Worm (Caenorhabditis elegans) whole organism, late embryonic: ENCODE results near the gene bnc-1.
A peak's percentile ranks its signal among the peaks of the same experiment; 100 is the strongest.

Experiments used
- K09A11.1 ChIP-seq: sonication (generic microtip); optimal IDR thresholded peaks from 2 replicates; lab custom pipeline; 2017; ENCODE audit warnings: antibody characterized with exemption, mild to moderate bottlenecking, missing genetic modification characterization, missing compliant biosample characterization; ENCODE audit not compliant: insufficient read depth
- T23F11.4 ChIP-seq: fragments of 200-800 bp; sonication (Bioruptor generic); optimal IDR thresholded peaks from 2 replicates; lab custom pipeline; 2018; ENCODE audit warnings: mild to moderate bottlenecking, missing genetic modification characterization, missing compliant biosample characterization
- ahr-1 ChIP-seq: sonication (generic microtip); optimal IDR thresholded peaks from 2 replicates; lab custom pipeline; 2016; ENCODE audit warnings: missing genetic modification characterization, missing compliant biosample characterization
- ceh-18 ChIP-seq: sonication (generic microtip); optimal IDR thresholded peaks from 2 replicates; lab custom pipeline; 2016; ENCODE audit warnings: missing genetic modification characterization, missing compliant biosample characterization
- ceh-19 ChIP-seq: fragments of 200-800 bp; sonication (Bioruptor generic); optimal IDR thresholded peaks from 2 replicates; lab custom pipeline; 2018; ENCODE audit warnings: mild to moderate bottlenecking, missing genetic modification characterization, missing compliant biosample characterization
- ceh-30 ChIP-seq: fragments of 150-350 bp; optimal IDR thresholded peaks from 2 replicates; lab custom pipeline; 2014; ENCODE audit warnings: missing biosample characterization, missing genetic modification characterization
- ceh-31 ChIP-seq: sonication (generic microtip); optimal IDR thresholded peaks from 2 replicates; lab custom pipeline; 2016; ENCODE audit warnings: missing genetic modification characterization, missing compliant biosample characterization
- ceh-6 ChIP-seq: fragments of 200-800 bp; sonication (Bioruptor generic); optimal IDR thresholded peaks from 2 replicates; lab custom pipeline; 2018; ENCODE audit warnings: mild to moderate bottlenecking, missing genetic modification characterization, missing compliant biosample characterization
- che-1 ChIP-seq: sonication (generic microtip); optimal IDR thresholded peaks from 2 replicates; lab custom pipeline; 2016; ENCODE audit warnings: mild to moderate bottlenecking, missing genetic modification characterization, missing compliant biosample characterization
- ets-4 ChIP-seq: sonication (generic microtip); optimal IDR thresholded peaks from 2 replicates; lab custom pipeline; 2016; ENCODE audit warnings: missing genetic modification characterization, missing compliant biosample characterization
- eyg-1 ChIP-seq: sonication (generic microtip); optimal IDR thresholded peaks from 2 replicates; lab custom pipeline; 2016; ENCODE audit warnings: missing genotype, missing genetic modification characterization, missing compliant biosample characterization
- fkh-10 ChIP-seq: fragments of 150-350 bp; optimal IDR thresholded peaks from 2 replicates; lab custom pipeline; 2014; ENCODE audit warnings: missing biosample characterization, missing genetic modification reagents, missing genetic modification characterization
- fkh-6 ChIP-seq: sonication (generic microtip); optimal IDR thresholded peaks from 2 replicates; lab custom pipeline; 2016; ENCODE audit warnings: missing genetic modification characterization, missing compliant biosample characterization
- hlh-30 ChIP-seq: sonication (generic microtip); optimal IDR thresholded peaks from 2 replicates; lab custom pipeline; 2017; ENCODE audit warnings: antibody characterized with exemption, missing genetic modification characterization, missing compliant biosample characterization; ENCODE audit not compliant: insufficient read depth
- lin-11 ChIP-seq: fragments of 200-800 bp; sonication (Bioruptor generic); optimal IDR thresholded peaks from 2 replicates; lab custom pipeline; 2018; ENCODE audit warnings: mild to moderate bottlenecking, missing genetic modification characterization, missing compliant biosample characterization
- madf-2 ChIP-seq: sonication (generic microtip); optimal IDR thresholded peaks from 2 replicates; lab custom pipeline; 2017; ENCODE audit warnings: missing genetic modification characterization, missing compliant biosample characterization
- nfya-1 ChIP-seq: sonication (generic microtip); optimal IDR thresholded peaks from 2 replicates; lab custom pipeline; 2017; ENCODE audit warnings: missing genetic modification characterization, mild to moderate bottlenecking, missing compliant biosample characterization, antibody characterized with exemption, moderate library complexity
- nhr-11 ChIP-seq: fragments of 150-350 bp; optimal IDR thresholded peaks from 2 replicates; lab custom pipeline; 2014; ENCODE audit warnings: missing biosample characterization, missing genetic modification characterization
- odd-2 ChIP-seq: sonication (generic microtip); optimal IDR thresholded peaks from 2 replicates; lab custom pipeline; 2017; ENCODE audit warnings: antibody characterized with exemption, mild to moderate bottlenecking, missing genetic modification characterization, missing compliant biosample characterization
- pha-2 ChIP-seq: sonication (generic microtip); optimal IDR thresholded peaks from 2 replicates; lab custom pipeline; 2017; ENCODE audit warnings: mild to moderate bottlenecking, missing genetic modification characterization, missing compliant biosample characterization
- pha-4 ChIP-seq: fragments of 150-350 bp; optimal IDR thresholded peaks from 2 replicates; lab custom pipeline; 2018; ENCODE audit warnings: missing biosample characterization, missing genetic modification reagents, missing genetic modification characterization
- pros-1 ChIP-seq: fragments of 150-350 bp; optimal IDR thresholded peaks from 2 replicates; lab custom pipeline; 2014; ENCODE audit warnings: missing biosample characterization, missing genetic modification reagents, missing genetic modification characterization
- ref-2 ChIP-seq: sonication (generic microtip); optimal IDR thresholded peaks from 2 replicates; lab custom pipeline; 2016; ENCODE audit warnings: missing genetic modification characterization, missing compliant biosample characterization
- sdc-2 ChIP-seq: sonication (generic microtip); optimal IDR thresholded peaks from 2 replicates; lab custom pipeline; 2016; ENCODE audit warnings: missing genotype, missing genetic modification characterization, missing compliant biosample characterization
- syd-9 ChIP-seq: sonication (generic microtip); optimal IDR thresholded peaks from 2 replicates; lab custom pipeline; 2016; ENCODE audit warnings: mild to moderate bottlenecking, missing genetic modification characterization, moderate library complexity, missing compliant biosample characterization
- tbx-7 ChIP-seq: sonication (generic microtip); optimal IDR thresholded peaks from 2 replicates; lab custom pipeline; 2016; ENCODE audit warnings: missing genotype, missing genetic modification characterization, missing compliant biosample characterization
- unc-42 ChIP-seq: sonication (generic microtip); optimal IDR thresholded peaks from 2 replicates; lab custom pipeline; 2016; ENCODE audit warnings: missing genotype, missing genetic modification characterization, missing compliant biosample characterization
- zip-5 ChIP-seq: sonication (generic microtip); optimal IDR thresholded peaks from 2 replicates; lab custom pipeline; 2016; ENCODE audit warnings: missing genetic modification characterization, missing compliant biosample characterization

bnc-1 gene

DNA sequence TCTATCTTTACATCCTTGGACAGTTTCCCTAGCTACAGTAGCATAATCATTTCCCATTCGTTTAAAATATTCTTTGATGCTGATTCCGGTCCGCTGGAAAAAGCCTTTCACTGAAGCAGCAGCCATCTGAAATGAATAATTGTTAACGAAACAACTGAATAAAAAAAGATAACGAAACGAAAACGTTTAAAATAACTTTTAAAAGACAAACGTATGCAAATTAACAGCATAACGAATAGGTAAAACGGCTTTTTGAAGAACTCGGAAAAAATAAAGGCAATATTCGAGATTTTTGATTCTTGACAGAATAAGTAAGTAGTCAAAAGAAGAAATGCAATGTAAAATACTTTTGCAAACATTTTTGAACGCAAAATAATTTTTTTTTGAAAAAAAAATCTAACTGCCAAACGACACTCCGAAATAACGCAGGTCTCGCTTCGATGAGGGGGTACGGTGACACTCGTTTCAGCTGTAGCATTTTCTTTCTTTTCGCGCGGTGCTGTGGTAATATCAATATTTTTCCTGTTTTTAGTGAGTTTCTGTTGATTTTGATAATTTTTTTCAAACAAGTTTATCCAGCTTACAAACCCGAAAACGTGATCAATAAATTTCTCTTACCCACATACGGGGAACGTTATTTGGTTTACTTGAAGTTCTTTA, 41.2 kb upstream of the bnc-1 start, which contains the start of the genes R04F11.5 and R04F11.2:
Gene R04F11.5, minus strand, starts transcription at position 126 of the 660 bp plus-strand sequence.
Gene R04F11.2, plus strand, starts transcription at position 488 of the 660 bp plus-strand sequence.
- peak; percentile 15 for TF ChIP-seq unc-42 (tag; lab: Kevin White, UChicago)
- TF ChIP-seq ceh-18 (tag; lab: Kevin White, UChicago), result peak; percentile 8
- no peak for TF ChIP-seq pros-1 (tag; lab: Kevin White, UChicago)
- TF ChIP-seq ceh-31 (tag; lab: Kevin White, UChicago), result peak; percentile 53
- TF ChIP-seq hlh-30 (tag; lab: Kevin White, UChicago), result no peak
- TF ChIP-seq ref-2 (tag; lab: Kevin White, UChicago), result peak; percentile 12
- TF ChIP-seq nfya-1 (tag; lab: Kevin White, UChicago), result peak; percentile 84
- no peak for TF ChIP-seq T23F11.4 (GFP tag; lab: Kevin White, UChicago)
- peak; percentile 6 for TF ChIP-seq fkh-10 (GFP tag; lab: Kevin White, UChicago)
- TF ChIP-seq fkh-6, result no peak

ce11 chrV:12317080-12317479, 40.2 kb upstream of the bnc-1 start, which contains the start of gene R04F11.3:
Gene R04F11.3, minus strand, starts transcription at chrV:12317180.
- TF ChIP-seq nfya-1 (tag; lab: Kevin White, UChicago) (no peak), sdc-2 (tag; lab: Kevin White, UChicago) (no peak), madf-2 (tag; lab: Kevin White, UChicago) (no peak), odd-2 (tag; lab: Kevin White, UChicago) (no peak), nhr-11 (tag; lab: Kevin White, UChicago) (no peak), pha-2 (tag; lab: Kevin White, UChicago) (no peak), ceh-6 (no peak), che-1 (no peak), ceh-30 (tag; lab: Kevin White, UChicago) (no peak), ceh-31 (tag; lab: Kevin White, UChicago) (no peak), ceh-19 (GFP tag; lab: Kevin White, UChicago) (no peak), K09A11.1 (tag; lab: Kevin White, UChicago) (no peak), lin-11 (tag; lab: Kevin White, UChicago) (no peak), pha-4 (tag; lab: Kevin White, UChicago) (no peak), eyg-1 (no peak)

DNA sequence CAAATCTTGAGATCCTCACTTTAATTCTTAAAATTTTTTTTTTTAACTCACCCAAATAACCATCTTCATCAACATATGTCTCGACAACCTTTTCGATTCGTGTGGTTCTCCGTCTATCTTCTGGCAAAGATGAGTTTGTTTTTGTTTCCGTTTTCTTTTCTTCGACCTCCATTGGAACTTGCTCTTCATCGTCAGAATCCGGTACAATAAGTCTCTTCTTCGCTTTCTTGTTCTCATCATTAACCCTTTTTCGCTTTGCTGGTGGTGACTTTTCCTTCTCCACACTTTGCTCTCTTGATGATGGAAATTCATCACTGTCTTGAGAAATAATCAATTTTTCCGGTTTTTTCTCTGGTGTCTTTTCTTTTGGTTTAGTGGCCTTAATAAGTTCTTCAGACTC, 39.2 kb upstream of the bnc-1 start:
- TF ChIP-seq ets-4 (tag; lab: Kevin White, UChicago) (no peak), unc-42 (tag; lab: Kevin White, UChicago) (no peak), madf-2 (tag; lab: Kevin White, UChicago) (no peak), zip-5 (no peak), ceh-19 (GFP tag; lab: Kevin White, UChicago) (no peak), ceh-30 (tag; lab: Kevin White, UChicago) (no peak), tbx-7 (tag; lab: Kevin White, UChicago) (no peak)

DNA sequence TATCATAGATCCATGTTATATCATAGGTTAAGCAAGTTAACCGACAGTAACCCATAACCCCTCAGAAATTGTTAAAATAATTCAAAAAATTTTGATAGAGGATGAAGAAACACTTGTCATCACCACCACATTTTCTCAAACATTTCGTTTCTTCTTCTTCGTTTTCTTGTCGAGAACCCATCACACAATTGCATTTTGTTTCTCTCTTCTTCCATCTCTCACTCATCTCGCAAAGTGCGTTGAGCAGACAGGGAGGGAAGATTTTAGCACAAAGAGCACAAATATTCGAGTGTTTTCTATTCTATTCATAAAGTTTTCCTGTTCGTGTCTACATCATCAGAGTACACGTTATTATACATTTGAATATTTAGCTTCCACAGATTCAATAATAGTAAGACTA, 37.6 kb upstream of the bnc-1 start:
- TF ChIP-seq syd-9 (tag; lab: Kevin White, UChicago) (no peak), ahr-1 (tag; lab: Kevin White, UChicago) (no peak), ceh-31 (tag; lab: Kevin White, UChicago) (no peak), unc-42 (tag; lab: Kevin White, UChicago) (peak; percentile 59)

- TF ChIP-seq ceh-19 (GFP tag; lab: Kevin White, UChicago), result no peak
- TF ChIP-seq K09A11.1 (tag; lab: Kevin White, UChicago), result no peak
- no peak for TF ChIP-seq ceh-18 (tag; lab: Kevin White, UChicago)
- TF ChIP-seq syd-9 (tag; lab: Kevin White, UChicago), result no peak
Observed at ce11 chrV:12310256-12310655, 33.4 kb upstream of the bnc-1 start, which contains the start of gene hpo-30. Gene hpo-30, minus strand, starts transcription at chrV:12310356.
